Worm (Caenorhabditis elegans): Measurements from ENCODE around the gene dyf-17.
"Not testable (repeated sequence)": the region's sequence is repeated elsewhere in the genome, so short reads cannot be mapped to it uniquely, and the experiment has no call there.

The dyf-17 gene

ce11 chrV:19127225-19127624 lies at the start of gene dyf-17:
dyf-17 (plus strand) TSS chrV:19127525.
- TF ChIP-seq ztf-4 (tag; optimal IDR thresholded peaks at IDR 0.05) = no peak
- TF ChIP-seq nhr-19 (GFP tag; conservative IDR thresholded peaks at IDR 0.05) = no peak
- TF ChIP-seq Y116A8C.19 (tag; optimal IDR thresholded peaks at IDR 0.05; ENCODE audit: borderline replicate concordance) = no peak
- no peak for TF ChIP-seq fkh-4 (tag; optimal IDR thresholded peaks at IDR 0.05; ENCODE audit: borderline replicate concordance)
- no peak for TF ChIP-seq dpl-1 (GFP tag; optimal IDR thresholded peaks at IDR 0.05)
- TF ChIP-seq ceh-88 (GFP tag; IDR thresholded peaks at IDR 0.05) = no peak
- TF ChIP-seq zip-4 (GFP tag; optimal IDR thresholded peaks at IDR 0.05) = no peak

- TF ChIP-seq blmp-1 (tag; optimal IDR thresholded peaks at IDR 0.05) = peak; percentile 45
- TF ChIP-seq unc-62 (GFP tag; optimal IDR thresholded peaks at IDR 0.05) = no peak
These were observed 44.8 kb upstream of the dyf-17 start, which contains the start of gene nhr-95 for ce11 chrV:19082541-19082940. nhr-95 (minus strand) TSS chrV:19082641.

ce11 chrV:19083789-19084188 lies 43.5 kb upstream of the dyf-17 start:
- TF ChIP-seq C04F5.9 (tag; optimal IDR thresholded peaks at IDR 0.05) (no peak), tbx-2 (tag; optimal IDR thresholded peaks at IDR 0.05) (no peak), fkh-10 (GFP tag; optimal IDR thresholded peaks at IDR 0.05) (no peak)

- no peak for TF ChIP-seq fkh-10 (GFP tag; optimal IDR thresholded peaks at IDR 0.05)
- peak; percentile 26 for TF ChIP-seq nhr-19 (GFP tag; conservative IDR thresholded peaks at IDR 0.05)
- TF ChIP-seq nhr-85 (tag) = peak; percentile 30
These were observed 39.9 kb upstream of the dyf-17 start, which contains the start of gene nhr-145 for ce11 chrV:19087426-19087825. nhr-145 (plus strand) TSS chrV:19087723.

ce11 chrV:19090885-19091284 lies 36.4 kb upstream of the dyf-17 start:
- TF ChIP-seq ceh-82 (tag; optimal IDR thresholded peaks at IDR 0.05) (no peak), ceh-8 (GFP tag; optimal IDR thresholded peaks at IDR 0.05) (no peak), swsn-7 (tag; optimal IDR thresholded peaks at IDR 0.05) (no peak), nhr-76 (tag; optimal IDR thresholded peaks at IDR 0.05) (no peak), isw-1 (GFP tag; IDR thresholded peaks at IDR 0.05) (no peak), lir-3 (tag; optimal IDR thresholded peaks at IDR 0.05; ENCODE audit: poor library complexity) (no peak), sup-37 (GFP tag; optimal IDR thresholded peaks at IDR 0.05) (no peak), pax-3 (tag; optimal IDR thresholded peaks at IDR 0.05) (no peak), unc-130 (tag; optimal IDR thresholded peaks at IDR 0.05) (no peak), egl-27 (tag; optimal IDR thresholded peaks at IDR 0.05) (no peak), unc-62 (GFP tag; optimal IDR thresholded peaks at IDR 0.05) (no peak), alr-1 (tag; optimal IDR thresholded peaks at IDR 0.05; ENCODE audit: borderline replicate concordance) (no peak), hlh-17 (GFP tag; optimal IDR thresholded peaks at IDR 0.05; ENCODE audit: borderline replicate concordance) (no peak), ceh-90 (tag; optimal IDR thresholded peaks at IDR 0.05) (no peak)

- TF ChIP-seq nhr-47 (tag; optimal IDR thresholded peaks at IDR 0.05) (no peak), efl-1 (optimal IDR thresholded peaks at IDR 0.05) (no peak), efl-1 (GFP tag; optimal IDR thresholded peaks at IDR 0.05 in 1 of 2) (peak in 1 of 2 experiments; percentile 39)
These were observed 27.8 kb upstream of the dyf-17 start for ce11 chrV:19099504-19099903.

ce11 chrV:19101589-19102201 lies 25.6 kb upstream of the dyf-17 start, which contains the start of gene zhp-4:
zhp-4 (minus strand) TSS chrV:19101786.
- not testable (repeated sequence) for TF ChIP-seq C16A3.4 (tag; optimal IDR thresholded peaks at IDR 0.05); grh-1 (GFP tag; IDR thresholded peaks at IDR 0.05); nhr-77 (tag; optimal IDR thresholded peaks at IDR 0.05)

Data from whole organism, L1 larva.